Worm (Caenorhabditis elegans) whole organism, midembryonic: ENCODE measurements around the gene F23B2.7.

ENCODE experiments used
- T22C8.4 ChIP-seq: fragments of 200-800 bp; sonication (Bioruptor generic); IDR thresholded peaks from 2 replicates; pipeline ENCODE4 v1.3.6; 2022; ENCODE audit warnings: missing genetic modification characterization, missing compliant biosample characterization
- cog-1 ChIP-seq: sonication (generic microtip); optimal IDR thresholded peaks from 2 replicates; lab custom pipeline; 2016; ENCODE audit warnings: missing genetic modification characterization, missing compliant biosample characterization
- flt-1 ChIP-seq: fragments of 200-800 bp; sonication (Bioruptor generic); IDR thresholded peaks from 2 replicates; pipeline ENCODE4 v1.3.6; 2022; ENCODE audit warnings: missing genetic modification characterization, missing compliant biosample characterization
- klf-2 ChIP-seq: fragments of 200-800 bp; sonication (Bioruptor generic); conservative IDR thresholded peaks from 2 replicates; pipeline ENCODE4 v1.3.6; 2022; ENCODE audit warnings: missing genetic modification reagents, missing genetic modification characterization, missing compliant biosample characterization
- med-1 ChIP-seq: sonication (generic microtip); optimal IDR thresholded peaks from 2 replicates; lab custom pipeline; 2017; ENCODE audit warnings: missing genetic modification characterization, mild to moderate bottlenecking, missing compliant biosample characterization, antibody characterized with exemption, missing genetic modification reagents; ENCODE audit not compliant: insufficient read depth
- ref-1 ChIP-seq: fragments of 200-800 bp; sonication (Bioruptor generic); conservative IDR thresholded peaks from 2 replicates; pipeline ENCODE4 v1.3.6; 2022; ENCODE audit warnings: missing genetic modification reagents, missing genetic modification characterization, missing compliant biosample characterization
- ztf-23 ChIP-seq: fragments of 200-800 bp; sonication (Bioruptor generic); IDR thresholded peaks from 2 replicates; pipeline ENCODE4 v1.3.6; 2022; ENCODE audit warnings: missing genetic modification reagents, missing genetic modification characterization, missing compliant biosample characterization

DNA sequence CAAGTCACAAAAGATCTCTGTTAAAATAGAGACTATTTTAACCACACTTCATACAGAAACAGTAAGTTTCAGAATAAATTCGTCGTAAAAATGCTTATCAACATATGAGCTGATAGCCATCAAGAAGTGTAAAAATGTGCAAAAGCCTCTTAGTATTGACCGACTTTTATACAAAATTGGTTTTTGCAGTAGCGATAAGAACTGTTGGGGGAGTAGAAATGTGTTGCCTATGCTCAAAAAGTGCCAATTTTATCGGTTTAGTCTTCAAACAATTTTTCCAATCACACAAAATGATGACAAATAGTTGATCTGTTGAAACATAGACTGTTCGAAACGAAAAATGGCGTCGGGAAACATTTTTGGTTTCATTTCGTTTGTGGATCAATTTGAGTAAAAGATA is 9.6 kb downstream of the F23B2.7 start:
- TF ChIP-seq ref-1 (GFP tag; lab: Robert Waterston, UW): no peak
- TF ChIP-seq T22C8.4 (GFP tag; lab: Robert Waterston, UW): no peak
- no peak for TF ChIP-seq cog-1
- TF ChIP-seq ztf-23 (GFP tag; lab: Robert Waterston, UW): no peak
- no peak for TF ChIP-seq flt-1
- no peak for TF ChIP-seq klf-2 (GFP tag; lab: Robert Waterston, UW)
- no peak for TF ChIP-seq med-1
